Fruit fly (Drosophila melanogaster): ENCODE data around the gene Fie.

Gene Fie

DNA sequence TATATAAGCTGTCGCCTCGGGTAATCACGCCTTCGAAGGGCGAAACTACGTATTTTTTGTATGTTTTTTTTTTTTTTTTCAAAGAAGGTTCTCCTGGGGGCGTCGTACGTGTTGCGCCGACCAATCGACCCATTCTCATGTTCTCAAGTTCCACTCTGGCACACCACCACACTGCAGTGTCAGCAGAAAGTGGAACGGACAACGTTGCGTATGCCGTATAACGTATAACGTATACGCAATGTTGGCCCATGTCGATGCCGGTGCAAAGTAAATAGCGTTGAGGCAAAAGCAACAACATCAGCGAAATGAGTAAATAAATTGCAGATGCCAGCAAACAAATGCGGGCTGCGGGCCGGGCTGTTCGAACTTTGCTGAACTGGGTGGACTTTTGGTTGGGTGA lies 19.8 kb downstream of the Fie start:
- no peak for TF ChIP-seq Dll (optimal IDR thresholded peaks at IDR 0.05)
- no peak for TF ChIP-seq CG8478 (optimal IDR thresholded peaks at IDR 0.05)
- TF ChIP-seq pan (optimal IDR thresholded peaks at IDR 0.05) = no peak
- TF ChIP-seq psq (optimal IDR thresholded peaks at IDR 0.05) = no peak
- no peak for TF ChIP-seq EcR (GFP tag; optimal IDR thresholded peaks at IDR 0.05)
- TF ChIP-seq usp (GFP tag; optimal IDR thresholded peaks at IDR 0.05) = no peak

DNA sequence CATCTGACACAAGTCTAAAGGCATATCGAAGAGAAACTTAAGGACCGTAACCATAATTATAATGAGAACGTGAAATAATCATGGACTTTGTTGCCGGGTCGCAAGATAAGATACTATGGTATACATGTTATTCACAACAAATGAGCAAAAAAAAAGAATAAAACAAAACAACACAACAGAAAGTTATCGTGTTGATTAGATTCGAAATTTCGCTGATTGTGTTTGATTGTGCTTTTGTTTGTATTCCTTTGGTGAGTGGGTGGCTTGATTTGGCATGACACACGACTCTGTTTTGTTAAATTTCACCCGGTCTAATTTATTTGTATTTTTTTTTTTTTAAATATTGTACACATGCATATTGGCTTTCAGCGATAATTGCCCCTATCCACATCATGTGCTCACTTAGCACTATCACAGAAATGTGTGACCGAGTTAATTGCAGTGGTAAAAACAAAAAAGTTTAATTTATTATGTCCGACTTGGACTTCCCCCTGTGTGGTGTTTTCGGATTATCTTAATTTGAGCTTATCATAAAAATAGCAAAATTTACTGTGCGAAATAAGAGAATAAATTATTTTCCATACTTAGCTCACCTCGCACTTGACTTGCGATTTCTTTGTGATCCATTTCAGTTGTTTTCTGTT lies 31.4 kb downstream of the Fie start:
- TF ChIP-seq psq (optimal IDR thresholded peaks at IDR 0.05) (no peak), pan (optimal IDR thresholded peaks at IDR 0.05) (no peak), CG8478 (optimal IDR thresholded peaks at IDR 0.05) (no peak), usp (GFP tag; optimal IDR thresholded peaks at IDR 0.05) (no peak), EcR (GFP tag; optimal IDR thresholded peaks at IDR 0.05) (no peak), Dll (optimal IDR thresholded peaks at IDR 0.05) (no peak)

DNA sequence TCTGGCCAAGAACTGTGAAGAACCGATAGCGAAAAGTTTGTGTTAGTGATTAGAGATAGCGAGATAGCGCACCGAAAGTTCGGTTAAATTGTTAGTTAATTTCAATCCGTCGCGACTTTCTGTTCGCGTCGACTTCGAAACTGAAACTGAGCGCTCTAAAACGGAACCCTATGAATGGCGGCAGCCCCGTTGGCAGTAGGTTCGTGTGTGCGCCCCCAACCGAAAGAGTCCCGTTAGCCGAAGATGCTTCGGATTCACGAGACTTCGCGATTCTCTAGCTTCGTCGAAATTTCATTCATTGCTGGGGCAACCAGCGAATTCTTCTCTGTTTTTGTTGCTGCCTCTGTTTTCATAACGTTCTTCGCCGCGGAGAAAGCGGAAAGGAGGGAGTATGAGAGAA lies 33.1 kb downstream of the Fie start:
- TF ChIP-seq usp (GFP tag; optimal IDR thresholded peaks at IDR 0.05) (no peak), Dll (optimal IDR thresholded peaks at IDR 0.05) (no peak), pan (optimal IDR thresholded peaks at IDR 0.05) (no peak), EcR (GFP tag; optimal IDR thresholded peaks at IDR 0.05) (no peak), psq (optimal IDR thresholded peaks at IDR 0.05) (no peak), CG8478 (optimal IDR thresholded peaks at IDR 0.05) (no peak)

DNA sequence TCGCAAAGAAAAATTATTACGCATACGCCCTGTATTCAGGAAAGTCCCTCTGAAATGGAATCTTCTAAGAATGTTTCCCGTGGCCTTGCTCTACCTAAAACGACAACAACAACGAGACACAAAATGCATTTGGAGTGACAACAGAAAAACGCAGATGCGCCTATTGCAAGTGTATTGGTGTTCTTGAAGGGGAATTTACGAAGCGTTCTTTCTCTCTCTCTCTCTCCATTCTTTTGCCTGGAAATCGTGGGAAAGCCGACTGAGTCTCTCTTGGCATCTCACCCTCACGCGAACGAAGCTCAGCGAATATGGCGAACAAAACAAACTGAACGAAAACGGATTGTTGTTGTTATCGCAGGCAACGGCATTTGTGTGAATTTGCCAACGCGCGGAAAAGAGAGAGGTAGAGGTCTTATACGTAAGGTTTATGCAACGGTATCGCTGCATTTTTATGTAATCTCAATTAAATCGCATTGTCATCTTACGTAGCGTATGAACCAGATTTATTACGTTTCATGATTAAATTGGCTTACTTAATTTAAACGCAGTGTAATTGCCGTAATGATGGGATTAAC lies 33.9 kb downstream of the Fie start:
- no peak for TF ChIP-seq EcR (GFP tag; optimal IDR thresholded peaks at IDR 0.05)
- TF ChIP-seq pan (optimal IDR thresholded peaks at IDR 0.05) = peak; percentile 8

DNA sequence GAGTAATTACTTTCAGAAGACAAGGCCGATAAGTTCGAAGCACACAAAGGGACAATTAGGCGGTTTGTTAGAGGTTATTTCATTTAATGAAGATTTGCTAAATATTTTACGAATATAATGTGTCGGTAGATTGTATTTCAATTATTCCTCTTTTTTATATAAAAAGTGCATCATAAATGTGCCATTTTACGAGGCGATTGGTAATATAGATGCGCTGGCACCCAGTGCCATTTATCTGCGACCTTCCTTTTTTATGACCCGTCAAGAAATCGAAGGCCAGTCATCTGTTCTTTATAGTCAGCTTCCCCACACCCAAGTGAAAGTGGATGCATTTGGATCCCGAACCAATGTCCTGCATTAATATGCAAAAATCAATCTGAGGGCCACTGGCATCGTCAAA lies 35.1 kb downstream of the Fie start:
- TF ChIP-seq usp (GFP tag; optimal IDR thresholded peaks at IDR 0.05) (no peak), Dll (optimal IDR thresholded peaks at IDR 0.05) (no peak), pan (optimal IDR thresholded peaks at IDR 0.05) (no peak), CG8478 (optimal IDR thresholded peaks at IDR 0.05) (no peak), psq (optimal IDR thresholded peaks at IDR 0.05) (no peak), EcR (GFP tag; optimal IDR thresholded peaks at IDR 0.05) (no peak)

DNA sequence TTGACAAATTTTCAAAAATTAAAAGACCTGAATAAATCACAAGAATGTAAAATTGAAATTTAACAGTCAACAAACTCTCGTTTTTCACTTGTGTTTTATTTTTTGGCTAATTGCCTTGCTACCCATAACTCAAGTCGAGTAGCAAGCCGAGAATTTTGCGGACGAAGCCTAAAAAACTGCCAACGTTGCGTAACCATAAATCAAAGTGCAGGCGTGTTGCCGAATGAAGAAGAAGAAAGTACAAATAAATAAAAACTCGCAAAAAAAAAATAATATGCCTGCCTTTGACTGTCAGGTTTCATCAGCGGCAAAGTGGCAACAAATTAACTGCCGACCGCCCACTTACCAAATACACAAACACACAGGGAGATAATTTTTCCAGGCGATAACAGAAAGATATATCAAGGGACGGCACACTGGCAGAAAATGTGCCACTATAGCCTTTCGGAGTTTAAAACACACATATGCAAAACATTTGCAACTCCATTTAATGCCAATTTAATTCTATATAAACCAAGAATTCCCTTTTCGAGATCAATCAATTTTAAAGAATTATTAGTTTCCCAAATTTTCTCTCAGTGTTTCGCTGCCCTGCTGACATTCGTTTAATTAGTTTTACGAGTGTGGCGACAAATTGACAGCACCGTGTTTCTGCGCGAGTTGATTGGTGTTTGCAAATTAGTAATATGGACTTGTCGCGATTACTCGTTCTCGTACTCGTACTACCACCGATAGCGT lies 36.0 kb downstream of the Fie start:
- no peak for TF ChIP-seq Dll (optimal IDR thresholded peaks at IDR 0.05)

DNA sequence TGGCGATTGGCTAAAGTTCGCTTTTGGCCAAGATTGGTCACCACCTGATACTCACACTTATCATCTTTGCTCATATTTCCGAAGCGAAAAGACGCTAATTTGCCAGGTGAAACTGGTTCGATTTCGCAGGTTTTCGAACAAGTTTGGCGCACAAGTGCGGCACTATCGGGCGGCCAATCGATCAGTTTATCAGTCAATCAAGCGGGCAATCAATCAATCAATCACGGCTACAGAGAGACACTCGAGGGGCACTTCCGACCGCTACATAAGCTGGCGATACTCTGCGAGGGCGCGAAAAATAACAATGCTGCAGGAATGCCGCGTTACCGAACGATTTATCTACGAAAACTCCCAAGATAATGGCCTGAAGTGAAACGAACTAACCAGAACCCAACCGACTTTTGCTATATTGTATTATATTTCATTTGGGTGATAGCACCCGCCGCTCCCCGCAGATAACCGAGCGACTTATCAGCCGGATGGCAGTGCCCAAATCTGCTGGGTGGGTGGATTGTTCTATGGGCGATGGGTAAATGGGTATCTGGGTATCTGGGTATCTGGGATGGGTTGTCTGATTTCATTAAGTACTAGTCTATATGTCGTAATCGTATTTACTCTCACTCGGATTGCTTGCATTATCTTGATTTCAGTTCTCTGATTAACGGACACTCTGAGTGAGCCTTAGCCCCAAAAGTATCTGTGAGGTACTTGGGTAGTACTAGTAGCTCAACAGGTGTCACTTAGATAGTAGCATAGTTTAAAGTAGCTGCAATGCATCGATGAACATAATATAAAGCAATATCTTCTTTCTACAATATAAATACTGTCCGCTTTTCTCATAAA lies 36.8 kb downstream of the Fie start:
- TF ChIP-seq CG8478 (optimal IDR thresholded peaks at IDR 0.05) (no peak), usp (GFP tag; optimal IDR thresholded peaks at IDR 0.05) (no peak), pan (optimal IDR thresholded peaks at IDR 0.05) (no peak), EcR (GFP tag; optimal IDR thresholded peaks at IDR 0.05) (no peak), psq (optimal IDR thresholded peaks at IDR 0.05) (no peak), Dll (optimal IDR thresholded peaks at IDR 0.05) (no peak)

DNA sequence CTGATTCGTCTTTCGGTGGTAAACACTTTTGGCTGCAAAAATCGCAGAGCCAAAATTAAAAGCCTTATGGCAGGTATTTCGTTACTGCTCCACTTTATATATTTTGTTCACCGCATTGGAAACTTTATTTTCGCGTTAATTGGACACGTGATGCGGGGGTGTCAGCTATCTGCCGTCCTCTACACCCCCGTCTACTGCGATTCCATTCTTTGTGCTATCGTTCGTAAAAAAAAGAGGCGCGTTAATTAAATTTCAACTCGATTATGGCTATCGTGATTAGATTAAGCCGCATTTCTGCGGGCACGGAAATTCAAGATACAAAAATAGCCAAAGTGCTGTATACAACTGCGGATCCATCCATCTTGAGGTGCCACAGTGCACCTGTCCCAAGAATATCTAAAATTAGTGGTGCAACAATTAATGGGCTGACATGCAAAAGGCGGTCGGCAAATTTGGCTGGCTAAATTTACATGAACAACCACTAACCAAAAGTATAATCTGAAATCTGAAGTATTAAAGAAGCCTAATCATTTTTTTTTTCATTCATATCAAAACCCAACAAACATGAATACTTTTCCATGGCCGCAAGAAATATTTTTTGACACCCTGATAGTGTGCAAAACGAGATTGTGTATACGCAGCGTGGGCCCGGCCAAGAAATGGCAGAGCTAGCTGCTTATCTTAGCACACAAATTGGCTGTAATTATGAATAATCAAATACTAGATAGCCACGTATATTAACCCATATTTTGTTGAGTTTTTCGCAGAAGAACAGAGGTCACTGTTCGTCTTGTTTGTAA lies 37.8 kb downstream of the Fie start:
- TF ChIP-seq Dll (optimal IDR thresholded peaks at IDR 0.05) (no peak), EcR (GFP tag; optimal IDR thresholded peaks at IDR 0.05) (no peak), usp (GFP tag; optimal IDR thresholded peaks at IDR 0.05) (no peak), psq (optimal IDR thresholded peaks at IDR 0.05) (no peak), pan (optimal IDR thresholded peaks at IDR 0.05) (no peak), CG8478 (optimal IDR thresholded peaks at IDR 0.05) (no peak)

DNA sequence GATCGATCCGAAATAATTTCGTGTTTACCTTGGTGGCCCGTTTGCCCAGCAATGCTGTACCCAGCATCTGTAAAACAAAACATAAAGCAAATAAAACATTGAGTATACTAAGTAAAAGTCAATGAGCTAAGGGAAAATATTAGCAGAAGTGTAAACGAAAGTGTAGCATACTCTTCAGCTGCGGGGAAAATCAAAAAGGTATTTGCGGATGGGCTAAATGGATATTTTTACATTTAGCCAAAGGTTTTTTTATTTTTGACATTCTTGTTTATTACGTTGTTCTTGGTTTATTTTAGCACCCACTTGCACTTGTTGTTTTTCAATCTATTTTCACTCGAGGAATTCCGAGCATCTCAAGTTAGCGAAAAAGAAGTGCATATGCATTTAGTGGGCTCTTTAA lies 38.6 kb downstream of the Fie start:
- TF ChIP-seq usp (GFP tag; optimal IDR thresholded peaks at IDR 0.05) (no peak), pan (optimal IDR thresholded peaks at IDR 0.05) (no peak), psq (optimal IDR thresholded peaks at IDR 0.05) (no peak), CG8478 (optimal IDR thresholded peaks at IDR 0.05) (no peak), EcR (GFP tag; optimal IDR thresholded peaks at IDR 0.05) (no peak), Dll (optimal IDR thresholded peaks at IDR 0.05) (no peak)

DNA sequence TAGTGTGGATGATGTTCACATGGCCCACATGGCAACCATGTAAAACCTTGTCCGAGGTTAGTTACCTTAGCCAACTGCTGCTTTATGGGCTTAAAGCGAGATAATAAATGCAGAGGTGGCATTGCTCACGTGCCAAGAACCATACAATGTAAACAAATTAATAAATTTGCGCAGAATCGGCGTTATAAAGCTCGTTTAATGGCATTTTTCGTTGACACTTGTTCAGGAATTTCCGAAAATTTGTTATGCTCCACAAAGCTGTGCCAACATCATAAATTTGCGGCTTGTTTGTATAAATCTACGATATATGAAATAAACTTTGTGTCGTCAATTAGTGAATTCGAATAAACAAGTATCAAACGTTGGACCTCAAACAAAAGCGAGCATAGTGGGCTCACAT lies 39.4 kb downstream of the Fie start:
- TF ChIP-seq EcR (GFP tag; optimal IDR thresholded peaks at IDR 0.05) = no peak
- TF ChIP-seq pan (optimal IDR thresholded peaks at IDR 0.05) = no peak
- TF ChIP-seq CG8478 (optimal IDR thresholded peaks at IDR 0.05) = no peak
- TF ChIP-seq usp (GFP tag; optimal IDR thresholded peaks at IDR 0.05) = no peak
- no peak for TF ChIP-seq Dll (optimal IDR thresholded peaks at IDR 0.05)

DNA sequence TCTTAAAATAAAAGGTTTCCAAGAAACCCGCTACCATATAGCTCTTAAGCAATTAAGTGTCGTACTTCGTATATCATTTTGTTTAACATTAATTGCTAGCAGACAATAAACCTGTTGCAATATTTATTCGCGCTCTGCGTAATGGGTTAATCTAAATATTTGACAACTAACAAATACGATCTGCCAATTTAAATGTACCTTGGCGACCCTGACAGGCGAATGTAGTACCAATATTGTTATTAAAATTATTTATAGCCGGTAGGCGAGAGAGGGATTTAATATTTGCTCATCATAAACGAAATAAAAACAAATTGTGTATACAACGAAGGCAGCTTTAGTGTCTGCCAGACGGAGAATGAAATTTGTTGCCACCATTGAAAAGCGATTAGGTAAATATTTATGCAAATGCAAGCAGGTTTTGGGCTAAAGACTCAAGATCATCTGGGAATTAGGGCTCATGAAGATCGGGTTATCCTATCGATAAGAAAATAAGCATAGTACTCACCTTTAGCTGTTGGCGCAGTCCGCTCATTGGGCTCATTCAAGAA lies 40.4 kb downstream of the Fie start:
- TF ChIP-seq pan (optimal IDR thresholded peaks at IDR 0.05) = no peak
- no peak for TF ChIP-seq psq (optimal IDR thresholded peaks at IDR 0.05)
- no peak for TF ChIP-seq CG8478 (optimal IDR thresholded peaks at IDR 0.05)
- TF ChIP-seq EcR (GFP tag; optimal IDR thresholded peaks at IDR 0.05) = no peak
- no peak for TF ChIP-seq Dll (optimal IDR thresholded peaks at IDR 0.05)
- no peak for TF ChIP-seq usp (GFP tag; optimal IDR thresholded peaks at IDR 0.05)

All from whole organism.